Fruit fly (Drosophila melanogaster) Kc167 (cell line): ENCODE measurements around the gene Syx8.

ENCODE experiments used
- Myc ChIP-seq: fragments of >200 bp; optimal IDR thresholded peaks from 2 replicates; lab custom pipeline; 2017; ENCODE audit warnings: missing external identifiers
- Sin3A ChIP-seq: fragments of >200 bp; optimal IDR thresholded peaks from 2 replicates; lab custom pipeline; 2018; ENCODE audit warnings: missing external identifiers
- h ChIP-seq: fragments of >200 bp; optimal IDR thresholded peaks from 3 replicates; lab custom pipeline; 2018; ENCODE audit warnings: missing external identifiers
- insv ChIP-seq: fragments of >200 bp; optimal IDR thresholded peaks from 3 replicates; lab custom pipeline; 2018; ENCODE audit warnings: missing external identifiers
- psq ChIP-seq: fragments of >200 bp; optimal IDR thresholded peaks from 2 replicates; lab custom pipeline; 2017; ENCODE audit warnings: missing external identifiers
- ttk ChIP-seq: sonication (Bioruptor generic); optimal IDR thresholded peaks from 2 replicates; lab custom pipeline; 2017; ENCODE audit warnings: missing external identifiers

Gene Syx8

DNA sequence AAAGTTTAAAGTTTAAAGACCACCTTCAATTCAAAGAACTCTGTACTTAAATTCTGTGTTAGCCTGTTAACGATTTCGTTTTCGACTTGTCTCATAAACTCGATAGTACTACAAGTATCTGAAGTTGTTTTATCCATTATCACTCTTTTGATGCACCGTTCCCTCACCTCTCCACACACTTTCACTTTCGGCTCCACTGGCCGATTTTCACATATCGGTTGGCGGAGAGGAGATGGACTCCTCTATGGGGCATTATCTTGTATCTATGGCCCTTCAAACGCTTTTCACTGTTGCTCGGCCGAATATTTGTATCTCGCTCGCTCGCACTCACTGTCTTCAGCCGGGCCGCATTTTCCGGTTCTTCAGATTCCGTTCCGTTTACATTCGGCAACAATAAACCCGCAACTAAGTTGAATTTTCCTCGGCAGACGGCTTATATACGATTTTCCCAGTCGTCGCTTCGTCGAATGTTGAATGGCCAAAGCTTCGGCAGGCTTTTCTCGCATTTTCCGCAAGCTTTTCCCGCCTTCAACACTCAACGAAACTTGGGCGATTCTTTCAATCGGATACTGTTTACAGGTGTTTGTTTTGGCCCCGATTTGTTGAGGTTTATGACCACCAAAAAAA lies 43.7 kb downstream of the Syx8 start, which contains the start of gene CG43373:
TSS of gene CG43373 (minus strand) at position 373 of the 627 bp plus-strand sequence.
- TF ChIP-seq Sin3A (lab: Kevin White, UChicago): no peak
- no peak for TF ChIP-seq ttk (lab: Kevin White, UChicago)
- TF ChIP-seq psq (lab: Kevin White, UChicago): no peak
- TF ChIP-seq h (lab: Kevin White, UChicago): no peak
- TF ChIP-seq Myc (lab: Kevin White, UChicago): no peak
- no peak for TF ChIP-seq insv (lab: Kevin White, UChicago)
